Comparison of ENCODE assay signal across 6 worm cellular contexts in the genomic region with DNA sequence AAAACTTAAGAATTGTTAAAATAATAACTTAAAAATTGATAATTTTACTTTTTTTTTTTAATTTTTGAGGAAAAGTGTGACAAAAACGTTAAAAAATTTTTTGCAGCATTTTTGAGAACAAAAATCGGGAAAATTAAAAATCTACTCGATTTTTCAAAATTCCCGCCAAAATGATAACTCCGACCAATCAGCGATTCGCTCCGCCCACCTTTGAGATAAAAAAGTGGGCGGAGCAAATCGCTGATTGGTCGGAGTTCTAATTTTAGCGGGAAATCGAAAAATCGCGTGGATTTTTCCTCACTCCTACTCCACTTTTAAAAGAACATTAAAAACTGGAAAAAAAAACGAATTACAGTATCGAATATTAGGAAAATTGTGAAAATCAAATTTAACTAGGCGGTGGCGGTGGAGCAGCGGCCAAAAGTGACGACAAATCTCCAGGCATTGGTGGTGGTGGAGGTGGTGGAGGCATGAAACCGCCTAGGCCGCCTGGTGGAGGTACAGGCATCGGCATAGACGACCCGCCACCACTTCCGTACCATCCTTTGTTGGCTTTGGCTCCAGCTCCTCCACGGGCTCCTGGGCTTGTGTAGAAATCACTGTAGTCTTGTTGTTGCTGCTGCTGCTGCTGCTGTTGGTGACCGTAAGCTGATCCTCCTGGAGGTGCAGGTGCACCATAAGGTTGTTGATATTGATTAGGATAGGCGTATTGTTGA.
A peak's percentile ranks its signal among the peaks of the same experiment; 100 is the strongest.
TF ChIP-seq lines count a peak whose summit lies in the region.

No protein-coding gene starts in this region.

TF ChIP-seq in whole organism, L1 larva, 84 proteins besides CTCF, POLR2A, EP300 and RAD21:
- TF ChIP-seq blmp-1 (tag; optimal IDR thresholded peaks at IDR 0.05; lab: Kevin White, UChicago) = no peak
- no peak for TF ChIP-seq tlp-1 (tag; optimal IDR thresholded peaks at IDR 0.05; lab: Kevin White, UChicago)
- TF ChIP-seq dpl-1 (GFP tag; optimal IDR thresholded peaks at IDR 0.05; lab: Kevin White, UChicago) = peak in 2 of 3 experiments; percentile 20 to 38
- no peak for TF ChIP-seq snu-23 (GFP tag; optimal IDR thresholded peaks at IDR 0.05; lab: Kevin White, UChicago)
- TF ChIP-seq ama-1 (optimal IDR thresholded peaks at IDR 0.05; lab: Kevin White, UChicago) = no peak
- TF ChIP-seq alr-1 (tag; optimal IDR thresholded peaks at IDR 0.05; lab: Kevin White, UChicago; ENCODE audit: borderline replicate concordance) = no peak
- TF ChIP-seq efl-1 (optimal IDR thresholded peaks at IDR 0.05; lab: Kevin White, UChicago) = peak; percentile 17 to 22
- peak in 1 of 2 experiments; percentile 72 for TF ChIP-seq efl-1 (GFP tag; optimal IDR thresholded peaks at IDR 0.05 in 1 of 2; lab: Kevin White, UChicago)
- TF ChIP-seq Y116A8C.19 (tag; optimal IDR thresholded peaks at IDR 0.05; lab: Kevin White, UChicago; ENCODE audit: borderline replicate concordance) = no peak

TF ChIP-seq in whole organism, L3 larva, 47 proteins besides CTCF, POLR2A, EP300 and RAD21:
- TF ChIP-seq elt-1 (tag; optimal IDR thresholded peaks at IDR 0.05; lab: Kevin White, UChicago) (no peak), nhr-43 (tag; optimal IDR thresholded peaks at IDR 0.05; lab: Kevin White, UChicago; ENCODE audit: poor library complexity, severe bottlenecking) (no peak), nhr-28 (tag; optimal IDR thresholded peaks at IDR 0.05; lab: Kevin White, UChicago) (no peak), R02D3.7 (tag; optimal IDR thresholded peaks at IDR 0.05; lab: Kevin White, UChicago) (no peak), ZK546.5 (tag; optimal IDR thresholded peaks at IDR 0.05; lab: Kevin White, UChicago) (no peak), ceh-82 (tag; optimal IDR thresholded peaks at IDR 0.05; lab: Kevin White, UChicago) (no peak), fkh-10 (GFP tag; optimal IDR thresholded peaks at IDR 0.05; lab: Kevin White, UChicago) (no peak), nfya-1 (tag; optimal IDR thresholded peaks at IDR 0.05; lab: Kevin White, UChicago; ENCODE audit: insufficient read depth) (peak; percentile 98), pqm-1 (tag; optimal IDR thresholded peaks at IDR 0.05; lab: Kevin White, UChicago) (no peak)
TF ChIP-seq in whole organism, L3 larva: peak in this region for 1.

TF ChIP-seq in whole organism, L4 larva, 104 proteins besides CTCF, POLR2A, EP300 and RAD21:
- TF ChIP-seq dpl-1 (GFP tag; optimal IDR thresholded peaks at IDR 0.05; lab: Kevin White, UChicago) = peak; percentile 5
- no peak for TF ChIP-seq spr-3 (GFP tag; optimal IDR thresholded peaks at IDR 0.05; lab: Kevin White, UChicago)
- 0 out of 2 replicates have a peak, but pooled peaks have one; percentile 26 for TF ChIP-seq egl-43 (GFP tag; IDR thresholded peaks at IDR 0.05; lab: Robert Waterston, UW)
- TF ChIP-seq set-16 (GFP tag; IDR thresholded peaks at IDR 0.05; lab: Robert Waterston, UW) = peak; percentile 78
- no peak for TF ChIP-seq hmg-1.1 (GFP tag; IDR thresholded peaks at IDR 0.05; lab: Robert Waterston, UW)

TF ChIP-seq in whole organism, early embryonic, 17 proteins besides CTCF, POLR2A, EP300 and RAD21:
- no peak for TF ChIP-seq F13C5.2 (tag; optimal IDR thresholded peaks at IDR 0.05; lab: Kevin White, UChicago)
- peak; percentile 5; the same call in 1 of the 2 replicates for TF ChIP-seq scrt-1 (GFP tag; IDR thresholded peaks at IDR 0.05; lab: Robert Waterston, UW)
- no peak for TF ChIP-seq tbx-11 (GFP tag; IDR thresholded peaks at IDR 0.05; lab: Robert Waterston, UW)
- TF ChIP-seq tra-4 (tag; optimal IDR thresholded peaks at IDR 0.05; lab: Kevin White, UChicago) = no peak

TF ChIP-seq in whole organism, late embryonic, 69 proteins besides CTCF, POLR2A, EP300 and RAD21:
- TF ChIP-seq hlh-8 (tag; optimal IDR thresholded peaks at IDR 0.05; lab: Kevin White, UChicago) (no peak), pqm-1 (tag; optimal IDR thresholded peaks at IDR 0.05; lab: Kevin White, UChicago) (no peak), nfya-1 (tag; optimal IDR thresholded peaks at IDR 0.05; lab: Kevin White, UChicago) (peak; percentile 94), pat-9 (tag; optimal IDR thresholded peaks at IDR 0.05; lab: Kevin White, UChicago) (no peak), syd-9 (tag; optimal IDR thresholded peaks at IDR 0.05; lab: Kevin White, UChicago) (no peak), fkh-10 (GFP tag; optimal IDR thresholded peaks at IDR 0.05; lab: Kevin White, UChicago) (no peak), lim-6 (tag; optimal IDR thresholded peaks at IDR 0.05; lab: Kevin White, UChicago) (no peak), ttx-3 (tag; optimal IDR thresholded peaks at IDR 0.05; lab: Kevin White, UChicago) (no peak), unc-42 (tag; optimal IDR thresholded peaks at IDR 0.05; lab: Kevin White, UChicago) (no peak)

TF ChIP-seq in whole organism, young adult, 124 proteins besides CTCF, POLR2A, EP300 and RAD21:
- no peak for TF ChIP-seq ama-1 (optimal IDR thresholded peaks at IDR 0.05; lab: Kevin White, UChicago)
- TF ChIP-seq ama-1 (GFP tag; optimal IDR thresholded peaks at IDR 0.05; lab: Kevin White, UChicago) = no peak
- no peak for TF ChIP-seq sptf-2 (GFP tag; optimal IDR thresholded peaks at IDR 0.05; lab: Kevin White, UChicago)
- TF ChIP-seq him-1 (tag; optimal IDR thresholded peaks at IDR 0.05; lab: Kevin White, UChicago) = no peak
- TF ChIP-seq athp-1 (tag; optimal IDR thresholded peaks at IDR 0.05; lab: Kevin White, UChicago) = no peak
- no peak for TF ChIP-seq nhr-179 (tag; optimal IDR thresholded peaks at IDR 0.05; lab: Kevin White, UChicago)
- TF ChIP-seq mcd-1 (GFP tag; IDR thresholded peaks at IDR 0.05; lab: Robert Waterston, UW) = no peak
- TF ChIP-seq egrh-3 (GFP tag; IDR thresholded peaks at IDR 0.05; lab: Robert Waterston, UW) = peak; percentile 35; the same call in 1 of the 2 replicates
- TF ChIP-seq ztf-18 (tag; optimal IDR thresholded peaks at IDR 0.05; lab: Kevin White, UChicago) = no peak
- TF ChIP-seq F39B2.1 (GFP tag; IDR thresholded peaks at IDR 0.05; lab: Robert Waterston, UW) = no peak
- TF ChIP-seq snpc-4 (GFP tag; optimal IDR thresholded peaks at IDR 0.05; lab: Kevin White, UChicago) = no peak
- peak in 1 of 4 experiments; percentile 21 for TF ChIP-seq snpc-4 (tag; optimal IDR thresholded peaks at IDR 0.05; lab: Kevin White, UChicago)
- no peak for TF ChIP-seq atf-7 (tag; optimal IDR thresholded peaks at IDR 0.05; lab: Kevin White, UChicago)
- TF ChIP-seq dpl-1 (GFP tag; optimal IDR thresholded peaks at IDR 0.05; lab: Kevin White, UChicago) = no peak
- no peak for TF ChIP-seq ceh-79 (tag; optimal IDR thresholded peaks at IDR 0.05; lab: Kevin White, UChicago)
- TF ChIP-seq mes-4 (tag; optimal IDR thresholded peaks at IDR 0.05; lab: Kevin White, UChicago) = no peak
- TF ChIP-seq efl-1 (GFP tag; optimal IDR thresholded peaks at IDR 0.05; lab: Kevin White, UChicago) = no peak
- peak; percentile 68 for TF ChIP-seq nfyb-1 (GFP tag; IDR thresholded peaks at IDR 0.05; lab: Robert Waterston, UW)
- TF ChIP-seq cebp-1 (GFP tag; IDR thresholded peaks at IDR 0.05; lab: Robert Waterston, UW) = no peak
- no peak for TF ChIP-seq cebp-1 (tag; optimal IDR thresholded peaks at IDR 0.05; lab: Kevin White, UChicago)
- TF ChIP-seq F55B11.4 (tag; optimal IDR thresholded peaks at IDR 0.05; lab: Kevin White, UChicago; ENCODE audit: borderline replicate concordance, insufficient read depth) = no peak
- TF ChIP-seq chd-7 (tag; optimal IDR thresholded peaks at IDR 0.05; lab: Kevin White, UChicago) = no peak
- no peak for TF ChIP-seq B0019.2 (GFP tag; conservative IDR thresholded peaks at IDR 0.05; lab: Robert Waterston, UW)
- TF ChIP-seq zfh-2 (GFP tag; conservative IDR thresholded peaks at IDR 0.05; lab: Robert Waterston, UW) = peak; percentile 76
- TF ChIP-seq madf-10 (tag; optimal IDR thresholded peaks at IDR 0.05; lab: Kevin White, UChicago) = no peak
- no peak for TF ChIP-seq mel-28 (tag; optimal IDR thresholded peaks at IDR 0.05; lab: Kevin White, UChicago; ENCODE audit: borderline replicate concordance)
- TF ChIP-seq hlh-26 (GFP tag; conservative IDR thresholded peaks at IDR 0.05; lab: Robert Waterston, UW) = no peak
- no peak for TF ChIP-seq repo-1 (tag; optimal IDR thresholded peaks at IDR 0.05; lab: Kevin White, UChicago)
- TF ChIP-seq gei-17 (GFP tag; optimal IDR thresholded peaks at IDR 0.05; lab: Kevin White, UChicago) = no peak
- no peak for TF ChIP-seq hsf-1 (GFP tag; IDR thresholded peaks at IDR 0.05; lab: Robert Waterston, UW)
- TF ChIP-seq egl-18 (GFP tag; IDR thresholded peaks at IDR 0.05; lab: Robert Waterston, UW) = no peak
- TF ChIP-seq T26A5.8 (tag; optimal IDR thresholded peaks at IDR 0.05; lab: Kevin White, UChicago) = no peak
- no peak for TF ChIP-seq rcor-1 (GFP tag; IDR thresholded peaks at IDR 0.05; lab: Robert Waterston, UW)
- no peak for TF ChIP-seq B0336.3 (GFP tag; IDR thresholded peaks at IDR 0.05; lab: Robert Waterston, UW)
- no peak for TF ChIP-seq lag-1 (GFP tag; IDR thresholded peaks at IDR 0.05; lab: Robert Waterston, UW)
- TF ChIP-seq attf-3 (GFP tag; conservative IDR thresholded peaks at IDR 0.05; lab: Robert Waterston, UW) = no peak
- no peak for TF ChIP-seq madf-6 (GFP tag; IDR thresholded peaks at IDR 0.05; lab: Robert Waterston, UW)
